Worm (Caenorhabditis elegans) whole organism, young adult: ENCODE results near the gene grl-27.

ENCODE experiments used
- Y95B8A.8 ChIP-seq: fragments of 200-800 bp; sonication (Bioruptor generic); IDR thresholded peaks from 2 replicates; pipeline ENCODE4 v1.3.6; 2022; ENCODE audit warnings: missing genetic modification reagents, missing genetic modification characterization, missing compliant biosample characterization
- ceh-100 ChIP-seq: fragments of 200-800 bp; sonication (Bioruptor generic); IDR thresholded peaks from 2 replicates; pipeline ENCODE4 v1.3.6; 2022; ENCODE audit warnings: missing genetic modification reagents, missing genetic modification characterization, missing compliant biosample characterization
- egrh-3 ChIP-seq: fragments of 200-800 bp; sonication (Bioruptor generic); IDR thresholded peaks from 2 replicates; pipeline ENCODE4 v1.3.6; 2022; ENCODE audit warnings: missing genetic modification reagents, missing genetic modification characterization, missing compliant biosample characterization
- lin-35 ChIP-seq, 3 experiments: fragments of 150-350 bp in 2 of 3; sonication (generic microtip) in 1 of 3; optimal IDR thresholded peaks; 2 replicates each; lab custom pipeline; 2014 to 2018; ENCODE audit warnings: missing biosample characterization in 3 of 3, missing genetic modification characterization in 3 of 3, missing genetic modification reagents in 3 of 3
- pha-4 ChIP-seq: fragments of 150-350 bp; sonication (generic microtip); optimal IDR thresholded peaks from 2 replicates; lab custom pipeline; 2014; ENCODE audit warnings: missing biosample characterization, missing genetic modification reagents, missing genetic modification characterization

DNA sequence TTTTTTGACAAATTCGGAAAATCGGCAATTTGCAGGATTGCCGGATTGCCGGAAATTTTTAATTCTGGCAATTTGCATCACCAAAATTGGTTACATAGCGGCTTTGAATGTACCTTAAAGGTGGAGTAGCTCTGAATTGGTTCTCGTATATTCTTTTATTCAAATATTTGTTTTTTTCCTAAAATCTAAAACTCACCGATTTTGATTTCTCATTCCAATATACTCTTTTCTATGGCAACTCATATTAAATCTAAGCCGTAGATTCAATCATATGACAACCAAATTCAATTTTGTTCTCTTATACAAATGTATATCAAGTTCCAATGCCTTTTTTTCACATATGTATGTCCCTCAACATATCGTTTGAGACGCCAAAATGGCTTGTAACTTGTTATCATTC is 26.1 kb downstream of the grl-27 start, which contains the start of gene sri-21:
- TF ChIP-seq ceh-100 (GFP tag; lab: Robert Waterston, UW) (no peak), pha-4 (no peak), Y95B8A.8 (GFP tag; lab: Robert Waterston, UW) (no peak), egrh-3 (GFP tag; lab: Robert Waterston, UW) (no peak), lin-35 (GFP tag; optimal IDR thresholded peaks at IDR 0.05; lab: Kevin White, UChicago) (no peak)
